Fruit fly (Drosophila melanogaster) whole organism, embryonic: Measurements from ENCODE around the gene ash1.

Experiments used
- CG10431 ChIP-seq: fragments of 200-800 bp; sonication (Bioruptor generic); optimal IDR thresholded peaks from 3 replicates; lab custom pipeline; 2018; ENCODE audit warnings: missing biosample characterization, mild to moderate bottlenecking, missing genetic modification characterization
- CG10543 ChIP-seq: fragments of 200-800 bp; sonication (Bioruptor generic); optimal IDR thresholded peaks from 3 replicates; lab custom pipeline; 2017; ENCODE audit warnings: missing biosample characterization, mild to moderate bottlenecking, missing genetic modification characterization, moderate library complexity
- CG11398 ChIP-seq: fragments of 200-800 bp; sonication (Bioruptor generic); optimal IDR thresholded peaks from 2 replicates; lab custom pipeline; 2016; ENCODE audit warnings: missing biosample characterization, missing genetic modification characterization
- CG12769 ChIP-seq: fragments of 200-800 bp; sonication (Bioruptor generic); optimal IDR thresholded peaks from 2 replicates; lab custom pipeline; 2019; ENCODE audit warnings: missing biosample characterization, mild to moderate bottlenecking, missing genetic modification characterization, moderate library complexity
- CG13296 ChIP-seq: fragments of 200-800 bp; sonication (Bioruptor generic); optimal IDR thresholded peaks from 3 replicates; lab custom pipeline; 2018; ENCODE audit warnings: missing biosample characterization, mild to moderate bottlenecking, missing genetic modification characterization
- CG13894 ChIP-seq: fragments of 200-800 bp; sonication (Bioruptor generic); optimal IDR thresholded peaks from 3 replicates; lab custom pipeline; 2018; ENCODE audit warnings: missing biosample characterization, mild to moderate bottlenecking, missing genetic modification characterization, moderate library complexity
- CG14710 ChIP-seq: fragments of 200-800 bp; sonication (Bioruptor generic); optimal IDR thresholded peaks from 3 replicates; lab custom pipeline; 2019; ENCODE audit warnings: missing biosample characterization, mild to moderate bottlenecking, missing genetic modification characterization, moderate library complexity
- CG17385 ChIP-seq: fragments of 200-800 bp; sonication (Bioruptor generic); optimal IDR thresholded peaks from 3 replicates; lab custom pipeline; 2018; ENCODE audit warnings: missing biosample characterization, mild to moderate bottlenecking, missing genetic modification characterization
- CG17612 ChIP-seq: fragments of 200-800 bp; sonication (Bioruptor generic); IDR thresholded peaks from 2 replicates; pipeline ENCODE4 v1.3.6; 2022; ENCODE audit warnings: missing biosample characterization, missing genetic modification characterization
- CG18619 ChIP-seq: fragments of 200-800 bp; sonication (Bioruptor generic); optimal IDR thresholded peaks from 3 replicates; lab custom pipeline; 2017; ENCODE audit warnings: missing biosample characterization, mild to moderate bottlenecking, missing genetic modification characterization
- CG2875 ChIP-seq: fragments of 200-800 bp; sonication (Bioruptor generic); optimal IDR thresholded peaks from 2 replicates; lab custom pipeline; 2017; ENCODE audit warnings: missing biosample characterization, mild to moderate bottlenecking, missing genetic modification characterization, missing genetic modification reagents
- CG31388 ChIP-seq: fragments of 200-800 bp; sonication (Bioruptor generic); optimal IDR thresholded peaks from 2 replicates; lab custom pipeline; 2016; ENCODE audit warnings: missing biosample characterization, missing genetic modification characterization
- CG4820 ChIP-seq: fragments of 200-800 bp; sonication (Bioruptor generic); optimal IDR thresholded peaks from 3 replicates; lab custom pipeline; 2016; ENCODE audit warnings: missing biosample characterization, missing genetic modification characterization
- CG7271 ChIP-seq: fragments of 200-800 bp; sonication (Bioruptor generic); optimal IDR thresholded peaks from 2 replicates; lab custom pipeline; 2018; ENCODE audit warnings: missing biosample characterization, mild to moderate bottlenecking, missing genetic modification characterization, moderate library complexity
- CG9876 ChIP-seq: fragments of 200-800 bp; sonication (Bioruptor generic); optimal IDR thresholded peaks from 2 replicates; lab custom pipeline; 2016; ENCODE audit warnings: missing biosample characterization, missing genetic modification characterization
- CoRest ChIP-seq: fragments of 200-800 bp; sonication (Bioruptor generic); optimal IDR thresholded peaks from 3 replicates; lab custom pipeline; 2018; ENCODE audit warnings: missing biosample characterization, mild to moderate bottlenecking, missing genetic modification characterization, moderate library complexity
- D ChIP-seq, 2 experiments: fragments of 200-800 bp in 1 of 2; fragments of >200 bp in 1 of 2; sonication (Bioruptor generic) in 1 of 2; optimal IDR thresholded peaks; 2 replicates in 1 of 2; 3 replicates in 1 of 2; lab custom pipeline; 2017; ENCODE audit warnings: mild to moderate bottlenecking in 1 of 2, missing biosample characterization in 1 of 2, missing genetic modification characterization in 1 of 2, missing genetic modification reagents in 1 of 2
- Deaf1 ChIP-seq: fragments of 200-800 bp; optimal IDR thresholded peaks from 3 replicates; lab custom pipeline; 2019; ENCODE audit warnings: missing biosample characterization, mild to moderate bottlenecking, missing genetic modification characterization, moderate library complexity
- Ets97D ChIP-seq: fragments of 200-800 bp; sonication (Bioruptor generic); optimal IDR thresholded peaks from 3 replicates; lab custom pipeline; 2016; ENCODE audit warnings: missing biosample characterization, missing genetic modification characterization
- HLHmδ ChIP-seq: fragments of 200-800 bp; sonication (Bioruptor generic); optimal IDR thresholded peaks from 2 replicates; lab custom pipeline; 2018; ENCODE audit warnings: missing biosample characterization, mild to moderate bottlenecking, missing genetic modification characterization, moderate library complexity
- Lpt ChIP-seq: fragments of >200 bp; optimal IDR thresholded peaks from 2 replicates; lab custom pipeline; 2018; ENCODE audit warnings: missing biosample characterization, missing genetic modification characterization
- Poxn ChIP-seq: fragments of 200-800 bp; sonication (Bioruptor generic); IDR thresholded peaks from 2 replicates; pipeline ENCODE4 v1.3.6; 2022; ENCODE audit warnings: missing biosample characterization, missing genetic modification characterization
- Scr ChIP-seq: fragments of 200-800 bp; sonication (Bioruptor generic); IDR thresholded peaks from 2 replicates; pipeline ENCODE4 v1.3.6; 2022; ENCODE audit warnings: missing biosample characterization, missing genetic modification characterization; ENCODE audit not compliant: partially characterized antibody
- al ChIP-seq: fragments of 200-800 bp; sonication (Bioruptor generic); IDR thresholded peaks from 2 replicates; pipeline ENCODE4 v1.3.6; 2022; ENCODE audit warnings: missing biosample characterization, missing genetic modification characterization
- cg ChIP-seq: fragments of 200-800 bp; sonication (Bioruptor generic); optimal IDR thresholded peaks from 3 replicates; lab custom pipeline; 2019; ENCODE audit warnings: missing biosample characterization, mild to moderate bottlenecking, missing genetic modification characterization, moderate library complexity
- exex ChIP-seq: fragments of 200-800 bp; sonication (Bioruptor generic); optimal IDR thresholded peaks from 4 replicates; lab custom pipeline; 2018; ENCODE audit warnings: missing biosample characterization, mild to moderate bottlenecking, missing genetic modification characterization, moderate library complexity
- eyg ChIP-seq: fragments of 200-800 bp; sonication (Bioruptor generic); optimal IDR thresholded peaks from 3 replicates; lab custom pipeline; 2016; ENCODE audit warnings: missing biosample characterization, missing genetic modification characterization
- fd96Cb ChIP-seq: fragments of 200-800 bp; sonication (Bioruptor generic); optimal IDR thresholded peaks from 2 replicates; lab custom pipeline; 2018; ENCODE audit warnings: missing biosample characterization, mild to moderate bottlenecking, missing genetic modification characterization, moderate library complexity
- gcm2 ChIP-seq: fragments of 200-800 bp; sonication (Bioruptor generic); optimal IDR thresholded peaks from 2 replicates; lab custom pipeline; 2016; ENCODE audit warnings: missing biosample characterization, missing genetic modification characterization
- hb ChIP-seq: fragments of 200-800 bp; sonication (Bioruptor generic); IDR thresholded peaks from 3 replicates; pipeline ENCODE4 v1.3.6; 2022; ENCODE audit warnings: missing biosample characterization, missing genetic modification characterization; ENCODE audit not compliant: partially characterized antibody
- hbn ChIP-seq: fragments of 200-800 bp; sonication (Bioruptor generic); IDR thresholded peaks from 2 replicates; pipeline ENCODE4 v1.3.6; 2022; ENCODE audit warnings: missing biosample characterization, missing genetic modification characterization; ENCODE audit not compliant: partially characterized antibody
- kni ChIP-seq: fragments of 200-800 bp; sonication (Bioruptor generic); optimal IDR thresholded peaks from 3 replicates; lab custom pipeline; 2017; ENCODE audit warnings: mild to moderate bottlenecking, missing biosample characterization, missing genetic modification reagents, missing genetic modification characterization
- lbe ChIP-seq: fragments of 200-800 bp; sonication (Bioruptor generic); optimal IDR thresholded peaks from 2 replicates; lab custom pipeline; 2016; ENCODE audit warnings: missing biosample characterization, mild to moderate bottlenecking, missing genetic modification characterization
- onecut ChIP-seq: fragments of 200-800 bp; sonication (Bioruptor generic); IDR thresholded peaks from 2 replicates; pipeline ENCODE4 v1.3.6; 2022; ENCODE audit warnings: missing biosample characterization, missing genetic modification characterization
- pros ChIP-seq: fragments of 200-800 bp; sonication (Bioruptor generic); optimal IDR thresholded peaks from 3 replicates; lab custom pipeline; 2019; ENCODE audit warnings: missing biosample characterization, mild to moderate bottlenecking, missing genetic modification characterization, moderate library complexity
- ranshi ChIP-seq: fragments of 200-800 bp; sonication (Bioruptor generic); IDR thresholded peaks from 2 replicates; pipeline ENCODE4 v1.3.6; 2022; ENCODE audit warnings: missing biosample characterization, missing genetic modification characterization
- sens ChIP-seq: fragments of 200-800 bp; sonication (Bioruptor generic); peaks from one replicate; lab custom pipeline; 2016; ENCODE audit warnings: missing biosample characterization, missing genetic modification characterization
- sug ChIP-seq: fragments of 200-800 bp; optimal IDR thresholded peaks from 2 replicates; lab custom pipeline; 2019; ENCODE audit warnings: missing biosample characterization, mild to moderate bottlenecking, missing genetic modification characterization, moderate library complexity
- tll ChIP-seq, 2 experiments: fragments of 200-800 bp in 1 of 2; fragments of >200 bp in 1 of 2; sonication (Bioruptor generic) in 1 of 2; optimal IDR thresholded peaks; 2 replicates each; lab custom pipeline; 2017 to 2019; ENCODE audit warnings: missing biosample characterization in 2 of 2, missing genetic modification characterization in 2 of 2, mild to moderate bottlenecking in 1 of 2, moderate library complexity in 1 of 2
- wdn ChIP-seq: fragments of 200-800 bp; sonication (Bioruptor generic); IDR thresholded peaks from 2 replicates; pipeline ENCODE4 v1.3.6; 2022; ENCODE audit warnings: missing biosample characterization, missing genetic modification characterization
- yki ChIP-seq: fragments of >200 bp; optimal IDR thresholded peaks from 3 replicates; lab custom pipeline; 2018

ash1 gene

DNA sequence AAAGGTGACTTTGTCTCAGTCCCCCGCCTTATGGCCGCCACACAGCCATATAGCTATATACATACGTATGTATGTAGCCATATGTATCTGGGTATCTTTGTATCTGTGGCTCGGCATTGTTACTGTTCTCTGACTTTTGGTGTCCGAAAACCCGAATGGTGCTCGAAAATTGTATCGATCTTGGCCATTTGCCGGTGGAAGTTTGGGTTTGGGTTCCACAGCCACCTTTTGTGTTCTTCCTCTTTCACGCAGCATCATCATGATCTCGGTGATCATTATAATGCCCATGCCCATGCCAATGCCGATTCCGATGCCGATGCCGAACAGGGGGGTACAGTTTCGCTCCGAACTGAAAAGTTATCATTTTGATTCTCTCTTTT lies 40.6 kb downstream of the ash1 start:
- no peak for TF ChIP-seq yki (lab: Kevin White, UChicago)
- TF ChIP-seq Deaf1: peak; percentile 64
- no peak for TF ChIP-seq hb
- TF ChIP-seq kni (GFP tag; lab: Kevin White, UChicago): peak; percentile 97
- peak; percentile 69 for TF ChIP-seq sens (GFP tag; lab: Kevin White, UChicago)
- TF ChIP-seq CG18619 (GFP tag; lab: Kevin White, UChicago): no peak
- peak; percentile 85 for TF ChIP-seq CG12769 (tag; lab: Kevin White, UChicago)
- TF ChIP-seq CG14710: no peak
- no peak for TF ChIP-seq HLHmδ (GFP tag; lab: Kevin White, UChicago)
- 0 out of 2 replicates have a peak, but pooled peaks have one; percentile 10 for TF ChIP-seq Scr
- peak; percentile 21 for TF ChIP-seq sug (tag; lab: Kevin White, UChicago)
- peak; percentile 84 for TF ChIP-seq Lpt
- peak; percentile 85 for TF ChIP-seq D (optimal IDR thresholded peaks at IDR 0.05; lab: Kevin White, UChicago)
- TF ChIP-seq D (GFP tag; optimal IDR thresholded peaks at IDR 0.05; lab: Kevin White, UChicago): no peak
- TF ChIP-seq exex (tag; lab: Kevin White, UChicago): no peak
- TF ChIP-seq al: no peak
- no peak for TF ChIP-seq CoRest (tag; lab: Kevin White, UChicago)
- peak; percentile 68 for TF ChIP-seq cg (GFP tag; lab: Kevin White, UChicago)
- no peak for TF ChIP-seq gcm2
- no peak for TF ChIP-seq CG31388 (GFP tag; lab: Kevin White, UChicago)
- no peak for TF ChIP-seq CG2875
- TF ChIP-seq CG17612 (GFP tag; lab: Robert Waterston, UW): no peak
- no peak for TF ChIP-seq Poxn
- TF ChIP-seq lbe: peak; percentile 28
- peak; percentile 68 for TF ChIP-seq pros (GFP tag; lab: Kevin White, UChicago)
- peak; percentile 82 for TF ChIP-seq CG17385
- TF ChIP-seq CG9876 (GFP tag; lab: Kevin White, UChicago): no peak
- no peak for TF ChIP-seq fd96Cb (tag; lab: Kevin White, UChicago)
- no peak for TF ChIP-seq hbn (GFP tag; lab: Robert Waterston, UW)
- TF ChIP-seq ranshi (GFP tag; lab: Robert Waterston, UW): no peak
- no peak for TF ChIP-seq Ets97D
- no peak for TF ChIP-seq CG11398 (GFP tag; lab: Kevin White, UChicago)
- TF ChIP-seq CG4820: no peak
- no peak for TF ChIP-seq CG10431 (GFP tag; lab: Kevin White, UChicago)
- TF ChIP-seq wdn (GFP tag; lab: Robert Waterston, UW): peak; percentile 5; the same call in 1 of the 2 replicates
- peak in 1 of 2 experiments; percentile 66 for TF ChIP-seq tll (GFP tag; optimal IDR thresholded peaks at IDR 0.05; lab: Kevin White, UChicago)
- no peak for TF ChIP-seq CG7271 (tag; lab: Kevin White, UChicago)
- peak; percentile 23; the same call in 1 of the 2 replicates for TF ChIP-seq onecut (GFP tag; lab: Robert Waterston, UW)
- TF ChIP-seq eyg (GFP tag; lab: Kevin White, UChicago): no peak
- peak; percentile 92 for TF ChIP-seq CG13894 (tag; lab: Kevin White, UChicago)
- peak; percentile 51 for TF ChIP-seq CG10543 (GFP tag; lab: Kevin White, UChicago)
- no peak for TF ChIP-seq CG13296 (GFP tag; lab: Kevin White, UChicago)
